Worm (Caenorhabditis elegans) whole organism, L3 larva: ENCODE measurements around the gene obr-2.
"Not testable (repeated sequence)": the region's sequence is repeated elsewhere in the genome, so short reads cannot be mapped to it uniquely, and the experiment has no call there.

Experiments
- ama-1 ChIP-seq: fragments of 150-350 bp; optimal IDR thresholded peaks from 2 replicates; lab custom pipeline; 2018
- ceh-16 ChIP-seq: sonication (generic microtip); optimal IDR thresholded peaks from 2 replicates; lab custom pipeline; 2017; ENCODE audit warnings: missing biosample characterization, missing genetic modification characterization
- egl-27 ChIP-seq: sonication (generic microtip); optimal IDR thresholded peaks from 4 replicates; lab custom pipeline; 2017; ENCODE audit warnings: missing biosample characterization, missing genetic modification reagents, missing genetic modification characterization
- egl-5 ChIP-seq: fragments of 150-350 bp; optimal IDR thresholded peaks from 2 replicates; lab custom pipeline; 2017; ENCODE audit warnings: missing biosample characterization, missing genetic modification reagents, missing genetic modification characterization, inconsistent platforms
- elt-2 ChIP-seq: sonication (generic microtip); optimal IDR thresholded peaks from 2 replicates; lab custom pipeline; 2016; ENCODE audit warnings: missing genetic modification reagents, mild to moderate bottlenecking, missing genetic modification characterization, missing compliant biosample characterization
- elt-3 ChIP-seq, 3 experiments: fragments of 150-350 bp in 1 of 3; sonication (generic microtip) in 2 of 3; optimal IDR thresholded peaks; 2 replicates in 2 of 3; 4 replicates in 1 of 3; lab custom pipeline; 2014 to 2017; ENCODE audit warnings: missing biosample characterization in 3 of 3, missing genetic modification characterization in 3 of 3
- eor-1 ChIP-seq, 2 experiments: fragments of 150-350 bp; optimal IDR thresholded peaks; 2 replicates each; lab custom pipeline; 2014 to 2018; ENCODE audit warnings: missing biosample characterization in 2 of 2, missing genetic modification characterization in 2 of 2
- fkh-2 ChIP-seq: fragments of 150-350 bp; optimal IDR thresholded peaks from 2 replicates; lab custom pipeline; 2014; ENCODE audit warnings: missing biosample characterization, missing genetic modification reagents, missing genetic modification characterization
- fos-1 ChIP-seq: fragments of 150-350 bp; optimal IDR thresholded peaks from 2 replicates; lab custom pipeline; 2014; ENCODE audit warnings: missing biosample characterization, missing genetic modification characterization
- lin-15B ChIP-seq: fragments of 150-350 bp; optimal IDR thresholded peaks from 2 replicates; lab custom pipeline; 2014; ENCODE audit warnings: missing biosample characterization, missing genetic modification characterization
- lin-39 ChIP-seq: fragments of 150-350 bp; optimal IDR thresholded peaks from 2 replicates; lab custom pipeline; 2018; ENCODE audit warnings: missing biosample characterization, missing genetic modification reagents, missing genetic modification characterization
- nfya-1 ChIP-seq: sonication (generic microtip); optimal IDR thresholded peaks from 2 replicates; lab custom pipeline; 2017; ENCODE audit warnings: missing genetic modification characterization, mild to moderate bottlenecking, missing compliant biosample characterization, antibody characterized with exemption, moderate library complexity; ENCODE audit not compliant: insufficient read depth
- nhr-11 ChIP-seq: fragments of 150-350 bp; optimal IDR thresholded peaks from 2 replicates; lab custom pipeline; 2014; ENCODE audit warnings: missing biosample characterization, missing genetic modification characterization
- nhr-12 ChIP-seq: fragments of 150-350 bp; optimal IDR thresholded peaks from 2 replicates; lab custom pipeline; 2014; ENCODE audit warnings: missing biosample characterization, missing genetic modification characterization
- nhr-23 ChIP-seq: fragments of 150-350 bp; optimal IDR thresholded peaks from 2 replicates; lab custom pipeline; 2014; ENCODE audit warnings: missing biosample characterization, missing genetic modification reagents, missing genetic modification characterization
- nhr-237 ChIP-seq: fragments of 150-350 bp; optimal IDR thresholded peaks from 2 replicates; lab custom pipeline; 2014; ENCODE audit warnings: missing biosample characterization, missing genetic modification characterization
- nhr-25 ChIP-seq: sonication (generic microtip); optimal IDR thresholded peaks from 2 replicates; lab custom pipeline; 2017; ENCODE audit warnings: missing biosample characterization, missing genetic modification characterization
- nhr-28 ChIP-seq: fragments of 150-350 bp; optimal IDR thresholded peaks from 2 replicates; lab custom pipeline; 2014; ENCODE audit warnings: missing biosample characterization, missing genetic modification characterization
- nhr-43 ChIP-seq: sonication (generic microtip); optimal IDR thresholded peaks from 2 replicates; lab custom pipeline; 2016; ENCODE audit warnings: mild to moderate bottlenecking, missing genetic modification characterization, missing compliant biosample characterization; ENCODE audit not compliant: poor library complexity, severe bottlenecking
- nhr-67 ChIP-seq: fragments of 150-350 bp; optimal IDR thresholded peaks from 2 replicates; lab custom pipeline; 2014; ENCODE audit warnings: missing biosample characterization, missing genetic modification characterization
- nhr-76 ChIP-seq: fragments of 150-350 bp; sonication (generic microtip); optimal IDR thresholded peaks from 5 replicates; lab custom pipeline; 2014; ENCODE audit warnings: missing biosample characterization, missing genetic modification characterization
- pha-4 ChIP-seq: fragments of 150-350 bp; optimal IDR thresholded peaks from 2 replicates; lab custom pipeline; 2014; ENCODE audit warnings: missing biosample characterization, missing genetic modification reagents, missing genetic modification characterization
- pqm-1 ChIP-seq: fragments of 150-350 bp; optimal IDR thresholded peaks from 2 replicates; lab custom pipeline; 2017; ENCODE audit warnings: missing biosample characterization, missing genetic modification characterization, inconsistent platforms
- sea-2 ChIP-seq: fragments of 150-350 bp; sonication (generic microtip); optimal IDR thresholded peaks from 4 replicates; lab custom pipeline; 2014; ENCODE audit warnings: missing biosample characterization, missing genetic modification reagents, missing genetic modification characterization
- skn-1 ChIP-seq: fragments of 150-350 bp; optimal IDR thresholded peaks from 2 replicates; lab custom pipeline; 2014; ENCODE audit warnings: missing biosample characterization, missing genetic modification characterization
- snpc-4 ChIP-seq: fragments of 150-350 bp; optimal IDR thresholded peaks from 2 replicates; lab custom pipeline; 2014; ENCODE audit warnings: missing biosample characterization, missing genetic modification characterization
- unc-39 ChIP-seq: sonication (generic microtip); optimal IDR thresholded peaks from 4 replicates; lab custom pipeline; 2017; ENCODE audit warnings: missing biosample characterization, missing genetic modification characterization
- unc-62 ChIP-seq: fragments of 150-350 bp; sonication (generic microtip); optimal IDR thresholded peaks from 4 replicates; lab custom pipeline; 2014; ENCODE audit warnings: missing biosample characterization, missing genetic modification reagents, missing genetic modification characterization
- zag-1 ChIP-seq: fragments of 150-350 bp; optimal IDR thresholded peaks from 2 replicates; lab custom pipeline; 2014; ENCODE audit warnings: missing biosample characterization, missing genetic modification characterization
- ztf-11 ChIP-seq: fragments of 150-350 bp; optimal IDR thresholded peaks from 2 replicates; lab custom pipeline; 2014; ENCODE audit warnings: missing biosample characterization, missing genetic modification characterization

Gene obr-2

DNA sequence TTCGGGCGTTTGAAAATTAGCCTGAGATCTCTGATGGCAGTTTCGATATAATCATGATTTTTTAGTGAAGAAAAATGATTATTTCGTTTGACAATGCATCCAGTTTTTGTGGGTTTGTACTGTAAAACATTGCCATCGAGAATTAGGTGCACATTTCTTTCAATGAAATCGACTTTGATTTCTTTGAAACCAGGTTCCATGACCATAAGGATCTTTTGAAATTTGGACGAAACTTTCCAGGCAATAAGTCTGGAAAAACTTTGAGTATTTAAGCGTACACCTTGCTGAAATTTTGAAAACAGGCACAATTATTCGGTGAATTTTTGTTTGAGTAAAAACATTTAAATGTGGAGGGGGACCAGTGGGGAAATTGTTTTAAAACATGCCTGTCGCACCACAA lies 37.7 kb upstream of the obr-2 start:
- TF ChIP-seq pqm-1 (tag; lab: Kevin White, UChicago) (no peak), nhr-76 (tag; lab: Kevin White, UChicago) (no peak), fkh-2 (no peak), unc-39 (no peak)

DNA sequence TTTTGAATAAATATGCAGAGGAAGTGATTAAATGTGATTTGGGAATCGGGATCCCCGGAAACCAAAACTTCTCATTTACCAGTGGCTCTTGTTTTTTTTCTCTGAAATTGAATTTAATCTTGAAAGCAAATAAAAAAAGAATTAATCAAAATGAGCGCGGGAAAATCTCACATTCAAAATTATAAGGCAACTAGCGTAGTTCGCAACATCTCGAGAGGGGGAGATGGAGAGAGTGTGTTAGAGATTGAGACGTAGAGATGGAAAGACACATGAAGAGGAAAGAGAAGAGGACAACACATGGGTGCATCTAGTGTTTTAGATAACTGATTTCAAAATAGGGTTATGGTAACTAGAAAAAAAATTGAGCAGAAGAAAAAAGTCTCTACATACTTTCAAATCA lies 34.0 kb upstream of the obr-2 start, which contains the start of gene sdc-3:
Gene sdc-3, minus strand, starts transcription at position 101 of the 400 bp plus-strand sequence.
- TF ChIP-seq nhr-12 (tag; lab: Kevin White, UChicago) = no peak
- no peak for TF ChIP-seq pha-4 (tag; lab: Kevin White, UChicago)
- no peak for TF ChIP-seq nhr-67 (tag; lab: Kevin White, UChicago)
- TF ChIP-seq elt-3 (tag; optimal IDR thresholded peaks at IDR 0.05; lab: Kevin White, UChicago) = no peak
- peak; percentile 4 for TF ChIP-seq elt-2 (tag; lab: Kevin White, UChicago)

- not testable (repeated sequence) for TF ChIP-seq nhr-43 (tag; lab: Kevin White, UChicago); ceh-16; zag-1 (tag; lab: Kevin White, UChicago)
- TF ChIP-seq, all 47 proteins: peak for 0; not testable (repeated sequence) for 47
These were observed 22.7 kb upstream of the obr-2 start, which contains the start of gene melo-3 for ce11 chrV:15036769-15037168. Gene melo-3 (minus strand): TSS chrV:15036869.

- TF ChIP-seq nhr-43, nhr-237, nhr-28 (tag; lab: Kevin White, UChicago): not testable (repeated sequence)
- TF ChIP-seq, all 47 proteins: peak for 0; not testable (repeated sequence) for 47
These were observed 17.3 kb upstream of the obr-2 start, which contains the start of gene cng-1 for ce11 chrV:15031373-15031772. Gene cng-1 (minus strand): TSS chrV:15031473.

ce11 chrV:15028896-15029519 lies 14.9 kb upstream of the obr-2 start, which contains the start of gene F14H8.8:
Gene F14H8.8 (plus strand): TSS chrV:15029469.
- TF ChIP-seq pha-4 (tag; lab: Kevin White, UChicago) (no peak), ama-1 (lab: Kevin White, UChicago) (no peak), sea-2 (GFP tag; lab: Kevin White, UChicago) (no peak), lin-15B (peak; percentile 6), nfya-1 (tag; lab: Kevin White, UChicago) (peak; percentile 32), fos-1 (tag; lab: Kevin White, UChicago) (no peak), nhr-25 (tag; lab: Kevin White, UChicago) (peak; percentile 62), egl-27 (no peak), nhr-23 (tag; lab: Kevin White, UChicago) (peak; percentile 23), snpc-4 (tag; lab: Kevin White, UChicago) (peak; percentile 93), nhr-43 (tag; lab: Kevin White, UChicago) (peak; percentile 3), egl-5 (tag; lab: Kevin White, UChicago) (no peak)

ce11 chrV:15023544-15023943 lies 9.5 kb upstream of the obr-2 start, which contains the start of gene F14H8.4:
Gene F14H8.4 (plus strand): TSS chrV:15023844.
- no peak for TF ChIP-seq unc-62 (GFP tag; lab: Kevin White, UChicago)
- no peak for TF ChIP-seq nhr-23 (tag; lab: Kevin White, UChicago)
- TF ChIP-seq elt-3 (tag; optimal IDR thresholded peaks at IDR 0.05; lab: Kevin White, UChicago) = no peak
- no peak for TF ChIP-seq nhr-28 (tag; lab: Kevin White, UChicago)
- no peak for TF ChIP-seq fkh-2
- TF ChIP-seq ama-1 (lab: Kevin White, UChicago) = no peak
- no peak for TF ChIP-seq sea-2 (GFP tag; lab: Kevin White, UChicago)
- TF ChIP-seq nhr-237 (tag; lab: Kevin White, UChicago) = no peak

ce11 chrV:15020732-15021131 lies 6.7 kb upstream of the obr-2 start, which contains the start of gene F14H8.5:
Gene F14H8.5 (plus strand): TSS chrV:15021032.
- TF ChIP-seq ztf-11 (tag; lab: Kevin White, UChicago) (no peak), eor-1 (tag; optimal IDR thresholded peaks at IDR 0.05; lab: Kevin White, UChicago) (no peak), lin-39 (tag; lab: Kevin White, UChicago) (no peak), unc-39 (no peak), nhr-11 (tag; lab: Kevin White, UChicago) (no peak), skn-1 (tag; lab: Kevin White, UChicago) (no peak), nhr-25 (tag; lab: Kevin White, UChicago) (no peak), ceh-16 (no peak)
